Fruit fly (Drosophila melanogaster): ENCODE data around the gene spri.

spri gene

DNA sequence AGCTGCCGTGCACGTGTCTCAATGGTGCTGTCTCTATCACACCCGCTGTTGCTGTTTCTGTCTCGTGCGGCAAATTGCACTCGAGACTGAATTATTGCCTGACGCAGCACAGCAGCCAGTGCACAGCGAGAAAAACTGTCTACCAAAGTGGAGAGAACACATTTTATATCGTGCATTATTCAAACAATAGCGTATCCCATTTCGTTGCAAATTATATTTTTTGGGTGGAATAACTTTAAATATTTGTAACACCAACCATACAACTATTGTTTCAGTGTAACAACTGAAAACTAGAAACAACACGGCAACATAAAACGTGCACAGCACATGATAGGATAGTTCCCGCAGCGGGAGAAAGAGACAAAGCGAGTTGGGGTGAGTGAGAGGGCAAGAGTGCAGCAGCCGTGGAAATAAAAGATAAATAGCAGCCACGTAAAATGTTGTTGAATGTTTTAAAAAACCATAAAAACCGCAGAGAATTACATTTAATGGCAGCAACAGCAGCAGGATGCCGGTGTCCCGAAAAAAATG is 69.8 kb downstream of the spri start (continued):
- TF ChIP-seq CG43689 (GFP tag; IDR thresholded peaks at IDR 0.05), result no peak
- peak; percentile 39 for TF ChIP-seq CoRest (tag; optimal IDR thresholded peaks at IDR 0.05)
- no peak for TF ChIP-seq rib (GFP tag; IDR thresholded peaks at IDR 0.05)
- TF ChIP-seq CG17186 (GFP tag; optimal IDR thresholded peaks at IDR 0.05), result no peak
- TF ChIP-seq grau (tag; optimal IDR thresholded peaks at IDR 0.05), result peak; percentile 42
- TF ChIP-seq Bdp1 (GFP tag; optimal IDR thresholded peaks at IDR 0.05), result peak; percentile 13
- no peak for TF ChIP-seq dimm (GFP tag; IDR thresholded peaks at IDR 0.05)
- TF ChIP-seq mld (GFP tag; IDR thresholded peaks at IDR 0.05; ENCODE audit: partially characterized antibody), result no peak
- no peak for TF ChIP-seq sd (tag; optimal IDR thresholded peaks at IDR 0.05)
- TF ChIP-seq Fer3 (tag; optimal IDR thresholded peaks at IDR 0.05), result no peak
- TF ChIP-seq CG8924 (tag; optimal IDR thresholded peaks at IDR 0.05), result peak; percentile 62
- TF ChIP-seq Mad (GFP tag; optimal IDR thresholded peaks at IDR 0.05), result no peak
- no peak for TF ChIP-seq CG14965 (GFP tag; optimal IDR thresholded peaks at IDR 0.05; ENCODE audit: borderline replicate concordance)
- no peak for TF ChIP-seq Atf6 (GFP tag; IDR thresholded peaks at IDR 0.05)
- TF ChIP-seq gem (tag; optimal IDR thresholded peaks at IDR 0.05), result peak; percentile 69
- TF ChIP-seq D19A (tag; optimal IDR thresholded peaks at IDR 0.05), result peak; percentile 51
- TF ChIP-seq lov (optimal IDR thresholded peaks at IDR 0.05), result no peak
- peak; percentile 69; the same call in 2 of the 3 replicates for TF ChIP-seq lov (GFP tag; IDR thresholded peaks at IDR 0.05)
- peak in 1 of 3 experiments; percentile 81 for TF ChIP-seq lola (GFP tag; optimal IDR thresholded peaks at IDR 0.05)
- TF ChIP-seq CG1792 (GFP tag; optimal IDR thresholded peaks at IDR 0.05), result no peak
- peak; percentile 55; the same call in 2 of the 3 replicates for TF ChIP-seq otp (GFP tag; IDR thresholded peaks at IDR 0.05)
- TF ChIP-seq sens (GFP tag), result peak; percentile 93
- TF ChIP-seq Blimp-1 (GFP tag; optimal IDR thresholded peaks at IDR 0.05), result peak; percentile 59
- no peak for TF ChIP-seq Fer1 (GFP tag; optimal IDR thresholded peaks at IDR 0.05)
- TF ChIP-seq trem (tag; optimal IDR thresholded peaks at IDR 0.05), result peak; percentile 61
- TF ChIP-seq Stat92E (GFP tag; optimal IDR thresholded peaks at IDR 0.05), result peak in 1 of 3 experiments; percentile 47
- peak; percentile 9 for TF ChIP-seq sqz (GFP tag; optimal IDR thresholded peaks at IDR 0.05)
- TF ChIP-seq CG9727 (GFP tag; optimal IDR thresholded peaks at IDR 0.05), result peak; percentile 91
- TF ChIP-seq CG11398 (GFP tag; optimal IDR thresholded peaks at IDR 0.05), result no peak
- no peak for TF ChIP-seq HmgD (GFP tag; optimal IDR thresholded peaks at IDR 0.05)
- TF ChIP-seq CG6813 (GFP tag; optimal IDR thresholded peaks at IDR 0.05), result peak; percentile 36
- TF ChIP-seq nom (GFP tag; optimal IDR thresholded peaks at IDR 0.05), result peak; percentile 17
- TF ChIP-seq CG6175 (GFP tag; IDR thresholded peaks at IDR 0.05), result no peak
- no peak for TF ChIP-seq sima (GFP tag; optimal IDR thresholded peaks at IDR 0.05)
- TF ChIP-seq Nf-YC (tag; optimal IDR thresholded peaks at IDR 0.05), result peak; percentile 6
- no peak for TF ChIP-seq ato (GFP tag; IDR thresholded peaks at IDR 0.05; ENCODE audit: partially characterized antibody)
- TF ChIP-seq klu (GFP tag; IDR thresholded peaks at IDR 0.05), result no peak
- no peak for TF ChIP-seq Jarid2 (GFP tag; optimal IDR thresholded peaks at IDR 0.05)
- TF ChIP-seq CG4328 (GFP tag; optimal IDR thresholded peaks at IDR 0.05), result no peak
- peak; percentile 75 for TF ChIP-seq Antp (GFP tag; optimal IDR thresholded peaks at IDR 0.05)
- no peak for TF ChIP-seq CG3838 (GFP tag; optimal IDR thresholded peaks at IDR 0.05)
- TF ChIP-seq CG4360 (GFP tag; IDR thresholded peaks at IDR 0.05), result peak; percentile 72
- peak; percentile 85 for TF ChIP-seq ara (GFP tag; IDR thresholded peaks at IDR 0.05)
- no peak for TF ChIP-seq caup (GFP tag; optimal IDR thresholded peaks at IDR 0.05; ENCODE audit: severe bottlenecking)
- no peak for TF ChIP-seq Hr39 (optimal IDR thresholded peaks at IDR 0.05)
- no peak for TF ChIP-seq prd (optimal IDR thresholded peaks at IDR 0.05)
- TF ChIP-seq prd (GFP tag; IDR thresholded peaks at IDR 0.05), result peak; percentile 96
- peak in 1 of 2 experiments; percentile 62 for TF ChIP-seq bsh (GFP tag; optimal IDR thresholded peaks at IDR 0.05)
- no peak for TF ChIP-seq C15 (GFP tag; IDR thresholded peaks at IDR 0.05)
- peak; percentile 89 for TF ChIP-seq CG2712 (tag; optimal IDR thresholded peaks at IDR 0.05)
- no peak for TF ChIP-seq CG16779 (GFP tag; IDR thresholded peaks at IDR 0.05)

All from whole organism, embryonic.